Worm (Caenorhabditis elegans): Measurements from ENCODE around the gene C33F10.12.

C33F10.12 gene

DNA sequence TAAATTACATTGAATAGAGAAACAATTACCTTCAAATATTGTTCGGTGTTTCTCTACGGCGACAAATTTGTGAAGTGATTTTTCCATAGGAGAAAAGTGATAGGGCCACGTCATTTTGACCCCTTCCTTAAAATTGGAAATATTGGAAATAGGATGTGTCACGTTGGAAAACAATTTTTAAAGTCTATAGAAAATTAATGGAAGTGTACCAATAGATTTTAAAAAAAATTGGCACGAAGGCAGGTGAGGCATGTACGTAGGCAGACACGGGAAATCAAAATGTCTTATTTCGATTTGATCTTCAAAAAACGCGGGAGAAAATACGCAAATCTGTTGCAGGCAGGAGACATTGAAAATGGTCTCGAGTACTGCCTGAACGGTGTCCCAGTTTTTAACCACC, at the start of gene C33F10.12:
Gene C33F10.12 (minus strand): TSS at position 101 of the 400 bp plus-strand sequence.
- no peak for TF ChIP-seq nhr-237 (tag; optimal IDR thresholded peaks at IDR 0.05)
- no peak for TF ChIP-seq fkh-2 (tag; optimal IDR thresholded peaks at IDR 0.05)
- no peak for TF ChIP-seq tbx-2 (tag; optimal IDR thresholded peaks at IDR 0.05)
- TF ChIP-seq egl-27 (tag; optimal IDR thresholded peaks at IDR 0.05) = no peak
- no peak for TF ChIP-seq lsy-12 (tag; optimal IDR thresholded peaks at IDR 0.05)
- no peak for TF ChIP-seq nhr-67 (tag; optimal IDR thresholded peaks at IDR 0.05)
- no peak for TF ChIP-seq nhr-28 (tag; optimal IDR thresholded peaks at IDR 0.05)
- no peak for TF ChIP-seq elt-1 (tag; optimal IDR thresholded peaks at IDR 0.05)
- no peak for TF ChIP-seq pqm-1 (tag; optimal IDR thresholded peaks at IDR 0.05)
- TF ChIP-seq eor-1 (tag; optimal IDR thresholded peaks at IDR 0.05) = no peak
- no peak for TF ChIP-seq elt-2 (tag; optimal IDR thresholded peaks at IDR 0.05)
- TF ChIP-seq egl-5 (tag; optimal IDR thresholded peaks at IDR 0.05) = no peak

DNA sequence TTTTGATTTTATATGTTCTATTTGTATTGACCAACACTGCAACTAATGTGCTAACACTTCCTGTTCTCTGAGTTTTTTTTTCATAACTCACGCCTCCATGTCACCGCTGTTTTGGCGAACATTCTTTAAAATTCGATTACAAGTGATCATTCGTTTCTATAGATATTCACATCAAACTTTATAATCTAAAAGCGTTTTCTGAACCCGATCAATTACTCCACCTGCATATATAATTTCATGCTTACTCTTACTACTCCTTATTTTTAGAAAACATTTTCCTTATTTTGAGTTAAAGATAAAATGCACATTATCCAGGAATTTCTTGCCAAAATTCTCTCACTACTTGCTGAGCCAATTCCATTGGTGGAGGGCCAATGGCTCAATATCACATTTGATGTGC, 48.4 kb upstream of the C33F10.12 start, which contains the start of gene R05F9.7:
Gene R05F9.7 (plus strand): TSS at position 301 of the 400 bp plus-strand sequence.
- TF ChIP-seq nhr-67 (tag; optimal IDR thresholded peaks at IDR 0.05) (no peak), nhr-77 (tag; optimal IDR thresholded peaks at IDR 0.05) (no peak), nhr-76 (tag; optimal IDR thresholded peaks at IDR 0.05) (no peak), ama-1 (optimal IDR thresholded peaks at IDR 0.05) (no peak), elt-1 (tag; optimal IDR thresholded peaks at IDR 0.05) (no peak), elt-3 (tag; optimal IDR thresholded peaks at IDR 0.05) (no peak), pqm-1 (tag; optimal IDR thresholded peaks at IDR 0.05) (no peak), mml-1 (tag; optimal IDR thresholded peaks at IDR 0.05) (no peak), sea-2 (GFP tag; optimal IDR thresholded peaks at IDR 0.05) (no peak), ZK546.5 (tag; optimal IDR thresholded peaks at IDR 0.05) (no peak)

DNA sequence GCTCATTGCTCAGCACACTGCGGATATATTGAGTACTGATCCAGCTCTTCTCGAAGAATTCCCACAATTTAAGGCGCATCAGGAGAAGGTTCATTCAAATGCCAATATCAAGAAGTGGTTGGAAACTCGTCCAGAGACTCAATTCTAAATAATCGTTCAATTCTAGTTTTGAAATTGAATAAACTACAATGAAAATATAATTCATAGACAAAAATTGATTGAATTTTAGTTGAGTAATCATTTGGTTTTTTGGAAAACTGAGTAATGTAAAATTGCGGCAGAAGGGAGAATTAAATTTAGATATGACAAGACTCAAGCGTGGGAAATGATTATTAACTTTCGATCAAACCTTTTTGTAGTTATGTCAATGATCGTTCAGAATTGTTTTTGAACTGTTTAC, 46.8 kb upstream of the C33F10.12 start:
- no peak for TF ChIP-seq elt-1 (tag; optimal IDR thresholded peaks at IDR 0.05)
- TF ChIP-seq ceh-9 (tag; optimal IDR thresholded peaks at IDR 0.05) = no peak
- TF ChIP-seq mml-1 (tag; optimal IDR thresholded peaks at IDR 0.05) = no peak
- TF ChIP-seq nfya-1 (tag; optimal IDR thresholded peaks at IDR 0.05; ENCODE audit: insufficient read depth) = no peak
- no peak for TF ChIP-seq ZK546.5 (tag; optimal IDR thresholded peaks at IDR 0.05)
- TF ChIP-seq egl-27 (tag; optimal IDR thresholded peaks at IDR 0.05) = no peak
- no peak for TF ChIP-seq elt-2 (tag; optimal IDR thresholded peaks at IDR 0.05)
- no peak for TF ChIP-seq ztf-11 (tag; optimal IDR thresholded peaks at IDR 0.05)
- TF ChIP-seq nhr-28 (tag; optimal IDR thresholded peaks at IDR 0.05) = no peak
- no peak for TF ChIP-seq fkh-10 (GFP tag; optimal IDR thresholded peaks at IDR 0.05)
- no peak for TF ChIP-seq nhr-237 (tag; optimal IDR thresholded peaks at IDR 0.05)
- TF ChIP-seq nhr-67 (tag; optimal IDR thresholded peaks at IDR 0.05) = no peak
- no peak for TF ChIP-seq elt-3 (tag; optimal IDR thresholded peaks at IDR 0.05)

DNA sequence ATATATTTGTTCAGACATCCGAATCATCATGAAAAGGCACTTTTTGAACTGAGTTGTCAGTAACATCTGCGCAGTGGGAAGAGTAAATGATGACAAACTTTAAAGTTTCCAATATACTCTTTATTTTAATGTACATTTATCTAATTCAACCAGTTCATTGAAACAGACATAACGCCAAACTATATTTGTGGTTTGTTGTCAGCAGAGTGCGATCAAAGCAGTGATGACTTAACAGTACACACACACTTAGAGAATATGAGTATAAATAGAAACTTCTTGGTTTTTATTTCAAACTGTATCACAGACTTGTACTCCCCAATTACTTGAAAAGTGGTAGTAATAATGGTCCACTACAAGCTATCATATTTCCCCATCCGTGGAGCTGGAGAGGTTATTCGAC, 45.9 kb upstream of the C33F10.12 start, which contains the start of gene gst-8:
Gene gst-8 (plus strand): TSS at position 301 of the 400 bp plus-strand sequence.
- peak; percentile 24 for TF ChIP-seq elt-2 (tag; optimal IDR thresholded peaks at IDR 0.05)
- no peak for TF ChIP-seq pha-4 (tag; optimal IDR thresholded peaks at IDR 0.05)
- no peak for TF ChIP-seq nhr-11 (tag; optimal IDR thresholded peaks at IDR 0.05)

DNA sequence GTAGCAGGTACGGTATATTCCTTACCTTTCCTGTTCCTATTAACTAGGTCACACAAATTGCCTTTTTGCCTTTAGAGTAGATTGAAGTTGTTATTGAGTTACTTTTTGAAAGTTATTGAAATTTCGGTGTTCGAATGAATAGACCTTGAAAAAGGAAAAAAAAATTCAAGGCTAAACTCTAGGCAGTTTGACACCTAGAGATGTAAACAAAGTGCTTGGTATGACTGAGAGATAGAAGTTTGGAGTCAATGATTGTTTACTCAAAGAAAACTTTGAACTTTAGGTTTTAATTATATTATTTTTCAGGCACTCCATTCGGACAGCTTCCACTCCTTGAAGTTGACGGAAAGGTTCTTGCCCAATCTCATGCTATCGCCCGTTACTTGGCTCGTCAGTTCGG, 44.9 kb upstream of the C33F10.12 start:
- TF ChIP-seq pqm-1 (tag; optimal IDR thresholded peaks at IDR 0.05) = no peak
- TF ChIP-seq pha-4 (tag; optimal IDR thresholded peaks at IDR 0.05) = peak; percentile 68

DNA sequence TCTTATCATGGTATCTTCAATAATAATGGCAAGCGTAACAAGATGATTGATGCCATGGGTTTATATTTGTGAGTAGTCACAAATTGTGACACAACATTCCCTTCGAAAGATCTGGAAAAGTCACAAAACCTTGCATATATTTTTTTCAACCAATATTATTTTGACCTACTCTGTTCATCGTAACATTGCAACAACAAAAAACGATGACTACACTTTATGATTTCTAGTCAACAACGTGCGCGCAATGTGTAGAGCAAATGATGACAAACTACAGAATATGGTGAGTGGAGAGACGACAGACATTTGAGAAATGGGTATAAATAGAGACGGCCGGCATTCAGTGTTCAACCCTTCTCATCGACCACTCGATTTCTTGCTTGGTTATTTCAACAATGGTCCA, 44.2 kb upstream of the C33F10.12 start, which contains the start of gene gst-7:
Gene gst-7 (plus strand): TSS at position 336 of the 400 bp plus-strand sequence.
- TF ChIP-seq ceh-82 (tag; optimal IDR thresholded peaks at IDR 0.05) = no peak
- no peak for TF ChIP-seq elt-1 (tag; optimal IDR thresholded peaks at IDR 0.05)
- no peak for TF ChIP-seq ceh-28 (tag; optimal IDR thresholded peaks at IDR 0.05)
- TF ChIP-seq nhr-43 (tag; optimal IDR thresholded peaks at IDR 0.05; ENCODE audit: poor library complexity, severe bottlenecking) = no peak
- peak; percentile 96 for TF ChIP-seq skn-1 (tag; optimal IDR thresholded peaks at IDR 0.05)
- TF ChIP-seq lin-39 (tag; optimal IDR thresholded peaks at IDR 0.05) = peak; percentile 26
- no peak for TF ChIP-seq nhr-77 (tag; optimal IDR thresholded peaks at IDR 0.05)
- TF ChIP-seq elt-2 (tag; optimal IDR thresholded peaks at IDR 0.05) = peak; percentile 92
- peak; percentile 40 for TF ChIP-seq nfya-1 (tag; optimal IDR thresholded peaks at IDR 0.05; ENCODE audit: insufficient read depth)
- no peak for TF ChIP-seq sea-2 (GFP tag; optimal IDR thresholded peaks at IDR 0.05)
- TF ChIP-seq nhr-23 (tag; optimal IDR thresholded peaks at IDR 0.05) = peak; percentile 34
- no peak for TF ChIP-seq fkh-2 (tag; optimal IDR thresholded peaks at IDR 0.05)
- TF ChIP-seq ZK546.5 (tag; optimal IDR thresholded peaks at IDR 0.05) = no peak
- TF ChIP-seq hmg-11 (tag; optimal IDR thresholded peaks at IDR 0.05) = no peak
- no peak for TF ChIP-seq unc-62 (GFP tag; optimal IDR thresholded peaks at IDR 0.05)
- no peak for TF ChIP-seq jun-1 (tag; optimal IDR thresholded peaks at IDR 0.05)
- no peak for TF ChIP-seq fkh-10 (GFP tag; optimal IDR thresholded peaks at IDR 0.05)
- no peak for TF ChIP-seq ceh-16 (tag; optimal IDR thresholded peaks at IDR 0.05)
- TF ChIP-seq daf-12 (tag; optimal IDR thresholded peaks at IDR 0.05) = no peak
- peak; percentile 92 for TF ChIP-seq pha-4 (tag; optimal IDR thresholded peaks at IDR 0.05)
- TF ChIP-seq nhr-76 (tag; optimal IDR thresholded peaks at IDR 0.05) = no peak
- TF ChIP-seq ztf-11 (tag; optimal IDR thresholded peaks at IDR 0.05) = no peak
- no peak for TF ChIP-seq nhr-11 (tag; optimal IDR thresholded peaks at IDR 0.05)
- TF ChIP-seq nhr-28 (tag; optimal IDR thresholded peaks at IDR 0.05) = no peak
- peak; percentile 76 for TF ChIP-seq pqm-1 (tag; optimal IDR thresholded peaks at IDR 0.05)
- TF ChIP-seq nhr-12 (tag; optimal IDR thresholded peaks at IDR 0.05) = no peak
- no peak for TF ChIP-seq aly-2 (tag; optimal IDR thresholded peaks at IDR 0.05)
- TF ChIP-seq mml-1 (tag; optimal IDR thresholded peaks at IDR 0.05) = no peak
- no peak for TF ChIP-seq ama-1 (optimal IDR thresholded peaks at IDR 0.05)
- peak; percentile 25 for TF ChIP-seq nhr-25 (tag; optimal IDR thresholded peaks at IDR 0.05)
- no peak for TF ChIP-seq lsy-12 (tag; optimal IDR thresholded peaks at IDR 0.05)
